Worm (Caenorhabditis elegans): ENCODE results near the gene srw-95.

Gene srw-95

DNA sequence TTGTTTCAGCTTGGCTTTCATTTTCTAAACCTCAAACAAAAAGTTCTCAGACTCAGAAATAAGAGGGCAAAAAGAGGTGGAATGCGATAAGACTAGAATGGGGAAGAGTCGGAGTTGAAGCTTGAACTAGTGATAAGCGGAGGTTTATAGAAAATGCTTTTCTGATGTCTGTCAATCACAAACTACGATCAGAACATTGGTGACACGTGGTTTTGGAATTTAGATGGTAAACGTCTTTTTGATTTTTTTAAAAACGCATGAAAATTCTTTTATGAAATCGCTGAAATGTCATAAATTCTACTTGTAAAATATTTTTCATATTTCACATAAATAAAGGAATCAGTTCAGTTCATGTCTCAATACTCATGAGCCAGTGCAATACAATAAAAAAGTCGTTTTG, 9.2 kb downstream of the srw-95 start, which contains the start of gene H06H21.8:
Gene H06H21.8 (minus strand): TSS at position 78 of the 400 bp plus-strand sequence.
- no peak for TF ChIP-seq elt-3 (tag; optimal IDR thresholded peaks at IDR 0.05)
- TF ChIP-seq ces-1 (GFP tag; optimal IDR thresholded peaks at IDR 0.05): no peak
- no peak for TF ChIP-seq elt-1 (tag; optimal IDR thresholded peaks at IDR 0.05; ENCODE audit: borderline replicate concordance, insufficient read depth)
- TF ChIP-seq pha-4 (tag; optimal IDR thresholded peaks at IDR 0.05): no peak
- no peak for TF ChIP-seq blmp-1 (tag; optimal IDR thresholded peaks at IDR 0.05)
- TF ChIP-seq hlh-1 (tag; optimal IDR thresholded peaks at IDR 0.05): no peak
- no peak for TF ChIP-seq unc-120 (tag; optimal IDR thresholded peaks at IDR 0.05; ENCODE audit: poor library complexity, severe bottlenecking)
- no peak for TF ChIP-seq zip-8 (tag; optimal IDR thresholded peaks at IDR 0.05)
- TF ChIP-seq mab-5 (tag; optimal IDR thresholded peaks at IDR 0.05): no peak
- TF ChIP-seq M03D4.4 (tag; optimal IDR thresholded peaks at IDR 0.05): no peak
- no peak for TF ChIP-seq sem-2 (GFP tag; optimal IDR thresholded peaks at IDR 0.05)
- no peak for TF ChIP-seq sptf-1 (tag; optimal IDR thresholded peaks at IDR 0.05)
- no peak for TF ChIP-seq lsy-2 (tag; optimal IDR thresholded peaks at IDR 0.05)
- no peak for TF ChIP-seq ceh-43 (GFP tag; optimal IDR thresholded peaks at IDR 0.05)
- TF ChIP-seq tbx-8 (GFP tag; optimal IDR thresholded peaks at IDR 0.05): no peak
- TF ChIP-seq bed-3 (GFP tag; optimal IDR thresholded peaks at IDR 0.05): no peak
- no peak for TF ChIP-seq cnd-1 (tag; optimal IDR thresholded peaks at IDR 0.05)
- no peak for TF ChIP-seq ceh-39 (tag; optimal IDR thresholded peaks at IDR 0.05)
- no peak for TF ChIP-seq nhr-237 (tag; optimal IDR thresholded peaks at IDR 0.05)

ce11 chrIV:4821843-4822242, 10.0 kb downstream of the srw-95 start:
- TF ChIP-seq unc-39 (tag; optimal IDR thresholded peaks at IDR 0.05) (no peak), pha-4 (tag; optimal IDR thresholded peaks at IDR 0.05) (no peak), ceh-39 (tag; optimal IDR thresholded peaks at IDR 0.05) (no peak), elt-3 (tag; optimal IDR thresholded peaks at IDR 0.05) (no peak), M03D4.4 (tag; optimal IDR thresholded peaks at IDR 0.05) (no peak), zip-8 (tag; optimal IDR thresholded peaks at IDR 0.05) (no peak), nhr-28 (tag; optimal IDR thresholded peaks at IDR 0.05) (no peak), unc-120 (tag; optimal IDR thresholded peaks at IDR 0.05; ENCODE audit: poor library complexity, severe bottlenecking) (no peak), unc-62 (GFP tag; optimal IDR thresholded peaks at IDR 0.05) (no peak), nhr-76 (tag; optimal IDR thresholded peaks at IDR 0.05) (no peak), ceh-43 (GFP tag; optimal IDR thresholded peaks at IDR 0.05) (no peak), tbx-8 (GFP tag; optimal IDR thresholded peaks at IDR 0.05) (no peak), nhr-2 (tag; optimal IDR thresholded peaks at IDR 0.05) (no peak), ham-2 (GFP tag; optimal IDR thresholded peaks at IDR 0.05) (no peak), lin-13 (tag; optimal IDR thresholded peaks at IDR 0.05) (no peak), sptf-1 (tag; optimal IDR thresholded peaks at IDR 0.05) (no peak), ztf-11 (tag; optimal IDR thresholded peaks at IDR 0.05) (no peak), ces-1 (GFP tag; optimal IDR thresholded peaks at IDR 0.05) (no peak), mls-2 (tag; optimal IDR thresholded peaks at IDR 0.05) (no peak), nhr-12 (tag; optimal IDR thresholded peaks at IDR 0.05) (no peak)

DNA sequence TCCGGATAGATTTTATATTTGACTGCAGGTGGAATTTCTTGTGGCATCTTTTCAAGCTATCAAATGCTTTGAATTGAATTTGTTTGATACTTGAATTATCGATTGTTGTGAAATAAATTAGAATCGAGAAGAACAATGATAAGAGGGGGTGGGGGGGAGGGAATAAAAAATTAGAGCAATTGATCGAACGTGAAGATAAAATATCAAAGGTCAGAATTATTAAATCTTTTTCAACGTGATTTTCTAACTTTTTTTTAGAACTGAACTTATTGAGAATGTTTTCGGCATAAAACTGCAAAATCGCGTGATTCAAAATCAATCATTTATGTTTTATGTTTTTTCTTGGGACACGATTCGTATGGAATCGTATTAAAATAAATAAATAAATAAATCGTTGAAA, 15.3 kb downstream of the srw-95 start, which contains the start of gene mpz-4:
Gene mpz-4 (minus strand): TSS at position 101 of the 400 bp plus-strand sequence.
- TF ChIP-seq elt-1 (tag; optimal IDR thresholded peaks at IDR 0.05; ENCODE audit: borderline replicate concordance, insufficient read depth) (no peak), nhr-2 (tag; optimal IDR thresholded peaks at IDR 0.05) (no peak), zip-8 (tag; optimal IDR thresholded peaks at IDR 0.05) (no peak), ceh-39 (tag; optimal IDR thresholded peaks at IDR 0.05) (no peak), mls-2 (tag; optimal IDR thresholded peaks at IDR 0.05) (no peak), mep-1 (tag; optimal IDR thresholded peaks at IDR 0.05) (no peak), sptf-1 (tag; optimal IDR thresholded peaks at IDR 0.05) (no peak), M03D4.4 (tag; optimal IDR thresholded peaks at IDR 0.05) (no peak), unc-39 (tag; optimal IDR thresholded peaks at IDR 0.05) (no peak)

ce11 chrIV:4829641-4830040, 17.8 kb downstream of the srw-95 start:
- TF ChIP-seq mab-5 (tag; optimal IDR thresholded peaks at IDR 0.05): no peak

DNA sequence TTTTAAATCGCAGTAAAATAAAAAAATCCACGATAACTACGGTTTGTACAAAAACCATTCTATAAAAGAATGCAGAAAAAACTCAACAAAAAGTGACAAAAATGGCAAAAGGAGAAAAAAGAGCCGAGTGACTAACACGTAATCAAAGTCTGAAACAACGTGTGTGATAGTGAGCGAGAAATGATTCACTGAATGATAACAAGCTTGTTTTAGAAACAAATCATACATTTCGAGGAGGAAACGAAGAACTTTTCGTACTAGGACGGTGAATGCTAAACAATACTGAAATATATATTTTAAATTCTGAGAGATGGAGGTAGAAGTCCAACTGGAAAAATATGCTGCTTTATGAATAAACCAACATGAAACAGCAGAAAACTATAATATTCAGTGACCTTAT, 30.2 kb downstream of the srw-95 start:
- TF ChIP-seq sptf-1 (tag; optimal IDR thresholded peaks at IDR 0.05): no peak
- no peak for TF ChIP-seq tbx-8 (GFP tag; optimal IDR thresholded peaks at IDR 0.05)
- no peak for TF ChIP-seq unc-39 (tag; optimal IDR thresholded peaks at IDR 0.05)
- TF ChIP-seq elt-3 (tag; optimal IDR thresholded peaks at IDR 0.05): no peak
- no peak for TF ChIP-seq flh-1 (GFP tag; optimal IDR thresholded peaks at IDR 0.05)
- no peak for TF ChIP-seq blmp-1 (tag; optimal IDR thresholded peaks at IDR 0.05)
- no peak for TF ChIP-seq mep-1 (tag; optimal IDR thresholded peaks at IDR 0.05)
- no peak for TF ChIP-seq ham-2 (GFP tag; optimal IDR thresholded peaks at IDR 0.05)
- TF ChIP-seq ceh-39 (tag; optimal IDR thresholded peaks at IDR 0.05): no peak
- TF ChIP-seq nhr-28 (tag; optimal IDR thresholded peaks at IDR 0.05): no peak
